Fruit fly (Drosophila melanogaster): ENCODE data around the gene if.

The if gene

DNA sequence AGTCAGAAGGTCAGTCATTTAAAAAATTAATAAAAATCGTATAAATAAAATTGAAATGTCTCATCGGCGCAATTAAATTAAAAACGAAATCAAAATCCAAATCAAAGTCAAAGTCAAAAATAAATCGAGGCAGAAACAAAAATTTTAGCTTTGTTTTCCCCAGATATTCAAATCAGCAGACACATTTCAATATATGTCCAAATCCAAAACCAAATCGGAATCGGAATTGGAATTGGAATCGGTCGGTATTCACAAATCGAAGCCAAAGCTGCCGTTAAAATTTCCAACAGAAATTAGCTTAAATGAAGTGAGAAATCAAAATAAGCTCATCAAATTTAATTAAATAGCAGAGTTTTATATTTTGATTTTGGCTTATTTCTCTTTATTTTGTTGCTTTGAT lies 47.1 kb downstream of the if start:
- TF ChIP-seq rgr (GFP tag; optimal IDR thresholded peaks at IDR 0.05) (no peak), CG9705 (GFP tag; optimal IDR thresholded peaks at IDR 0.05) (no peak), N (GFP tag; optimal IDR thresholded peaks at IDR 0.05) (no peak), Dif (GFP tag; optimal IDR thresholded peaks at IDR 0.05; ENCODE audit: partially characterized antibody) (no peak)

- TF ChIP-seq pan (optimal IDR thresholded peaks at IDR 0.05) = no peak
- no peak for TF ChIP-seq Sp1 (GFP tag; optimal IDR thresholded peaks at IDR 0.05)
- no peak for TF ChIP-seq dmrt93B (GFP tag; optimal IDR thresholded peaks at IDR 0.05)
- TF ChIP-seq Hr83 (GFP tag; optimal IDR thresholded peaks at IDR 0.05; ENCODE audit: poor library complexity, severe bottlenecking) = no peak
These were observed 48.6 kb downstream of the if start, which contains the start of gene TwdlY for dm6 chrX:16734647-16735046. TwdlY (plus strand) TSS chrX:16734947.

- no peak for TF ChIP-seq CG32264 (GFP tag; optimal IDR thresholded peaks at IDR 0.05)
- TF ChIP-seq Abd-B (GFP tag; optimal IDR thresholded peaks at IDR 0.05) = no peak
These were observed 50.0 kb downstream of the if start for dm6 chrX:16733244-16733643.

- TF ChIP-seq Mio (GFP tag; optimal IDR thresholded peaks at IDR 0.05) (no peak), ey (GFP tag; optimal IDR thresholded peaks at IDR 0.05) (no peak), fru (GFP tag; optimal IDR thresholded peaks at IDR 0.05) (no peak), Hr83 (GFP tag; optimal IDR thresholded peaks at IDR 0.05; ENCODE audit: poor library complexity, severe bottlenecking) (no peak), CrebA (GFP tag; optimal IDR thresholded peaks at IDR 0.05; ENCODE audit: borderline replicate concordance) (no peak), lola (GFP tag; optimal IDR thresholded peaks at IDR 0.05) (no peak), Myc (optimal IDR thresholded peaks at IDR 0.05) (no peak), rgr (GFP tag; optimal IDR thresholded peaks at IDR 0.05) (no peak), sage (GFP tag; optimal IDR thresholded peaks at IDR 0.05) (no peak), dsf (GFP tag; optimal IDR thresholded peaks at IDR 0.05; ENCODE audit: borderline replicate concordance) (no peak), dl (GFP tag; optimal IDR thresholded peaks at IDR 0.05; ENCODE audit: insufficient read depth in 1 of 2, partially characterized antibody in 2 of 2) (no peak), Hr78 (GFP tag; optimal IDR thresholded peaks at IDR 0.05) (no peak), sv (GFP tag; optimal IDR thresholded peaks at IDR 0.05) (no peak), brk (GFP tag; optimal IDR thresholded peaks at IDR 0.05) (no peak), CG32264 (GFP tag; optimal IDR thresholded peaks at IDR 0.05) (no peak), GATAd (GFP tag; optimal IDR thresholded peaks at IDR 0.05) (no peak), tai (GFP tag; optimal IDR thresholded peaks at IDR 0.05) (no peak), Vsx2 (GFP tag; optimal IDR thresholded peaks at IDR 0.05; ENCODE audit: partially characterized antibody) (no peak), psq (GFP tag; optimal IDR thresholded peaks at IDR 0.05) (no peak), HLH106 (tag; optimal IDR thresholded peaks at IDR 0.05) (no peak)
These were observed 52.4 kb downstream of the if start, which contains the start of gene TwdlX for dm6 chrX:16730791-16731190. TwdlX (plus strand) TSS chrX:16731091.

dm6 chrX:16724544-16724943 lies 58.7 kb downstream of the if start:
- no peak for TF ChIP-seq woc (GFP tag; optimal IDR thresholded peaks at IDR 0.05)
- no peak for TF ChIP-seq Rel (GFP tag; optimal IDR thresholded peaks at IDR 0.05)
- TF ChIP-seq Rel (tag; optimal IDR thresholded peaks at IDR 0.05) = no peak
- TF ChIP-seq h (GFP tag; optimal IDR thresholded peaks at IDR 0.05) = no peak
- TF ChIP-seq sv (GFP tag; optimal IDR thresholded peaks at IDR 0.05) = no peak
- peak; percentile 5 for TF ChIP-seq fru (GFP tag; optimal IDR thresholded peaks at IDR 0.05)

Data from whole organism, wandering third instar larva.